Fruit fly (Drosophila melanogaster) whole organism, prepupa: ENCODE data around the gene S-Lap1.

Experiments used
- Blimp-1 ChIP-seq: fragments of 200-800 bp; sonication (Bioruptor generic); optimal IDR thresholded peaks from 3 replicates; lab custom pipeline; 2017; ENCODE audit warnings: missing biosample characterization, missing genetic modification characterization, mild to moderate bottlenecking, moderate library complexity, missing genetic modification reagents
- CG10669 ChIP-seq: fragments of 200-800 bp; sonication (Bioruptor generic); optimal IDR thresholded peaks from 3 replicates; lab custom pipeline; 2018; ENCODE audit warnings: missing biosample characterization, mild to moderate bottlenecking, missing genetic modification characterization, moderate library complexity
- CG11762 ChIP-seq: fragments of 200-800 bp; sonication (Bioruptor generic); optimal IDR thresholded peaks from 3 replicates; lab custom pipeline; 2016; ENCODE audit warnings: missing biosample characterization, missing genetic modification characterization; ENCODE audit not compliant: insufficient read depth
- CG1621 ChIP-seq: fragments of 200-800 bp; sonication (Bioruptor generic); optimal IDR thresholded peaks from 3 replicates; lab custom pipeline; 2018; ENCODE audit warnings: missing biosample characterization, mild to moderate bottlenecking, missing genetic modification characterization
- CG16779 ChIP-seq: fragments of 200-800 bp; sonication (Bioruptor generic); optimal IDR thresholded peaks from 3 replicates; lab custom pipeline; 2017; ENCODE audit warnings: missing biosample characterization, mild to moderate bottlenecking, missing genetic modification characterization
- CG3032 ChIP-seq: fragments of 200-800 bp; optimal IDR thresholded peaks from 2 replicates; lab custom pipeline; 2019; ENCODE audit warnings: missing biosample characterization, mild to moderate bottlenecking, missing genetic modification characterization, moderate library complexity
- CG31627 ChIP-seq: fragments of 200-800 bp; sonication (Bioruptor generic); optimal IDR thresholded peaks from 3 replicates; lab custom pipeline; 2016; ENCODE audit warnings: missing biosample characterization, missing genetic modification characterization
- CG32006 ChIP-seq: fragments of 200-800 bp; sonication (Bioruptor generic); optimal IDR thresholded peaks from 3 replicates; lab custom pipeline; 2017; ENCODE audit warnings: missing biosample characterization, mild to moderate bottlenecking, missing genetic modification characterization
- CG34406 ChIP-seq: fragments of 200-800 bp; sonication (Bioruptor generic); optimal IDR thresholded peaks from 3 replicates; lab custom pipeline; 2016; ENCODE audit warnings: missing biosample characterization, missing genetic modification characterization
- CG3919 ChIP-seq: fragments of 200-800 bp; sonication (Bioruptor generic); optimal IDR thresholded peaks from 3 replicates; lab custom pipeline; 2016; ENCODE audit warnings: missing biosample characterization, missing genetic modification characterization
- CG4318 ChIP-seq: fragments of 200-800 bp; sonication (Bioruptor generic); optimal IDR thresholded peaks from 3 replicates; lab custom pipeline; 2017; ENCODE audit warnings: missing biosample characterization, mild to moderate bottlenecking, missing genetic modification characterization
- CG6163 ChIP-seq: fragments of 200-800 bp; sonication (Bioruptor generic); IDR thresholded peaks from 3 replicates; pipeline ENCODE4 v1.3.6; 2022; ENCODE audit warnings: missing biosample characterization, missing genetic modification characterization
- CG6792 ChIP-seq: fragments of 200-800 bp; sonication (Bioruptor generic); optimal IDR thresholded peaks from 3 replicates; lab custom pipeline; 2016; ENCODE audit warnings: missing biosample characterization, missing genetic modification characterization
- CG6808 ChIP-seq: fragments of 200-800 bp; sonication (Bioruptor generic); optimal IDR thresholded peaks from 3 replicates; lab custom pipeline; 2017; ENCODE audit warnings: missing biosample characterization, missing genetic modification characterization, mild to moderate bottlenecking, moderate library complexity, missing genetic modification reagents
- CG7368 ChIP-seq: fragments of 200-800 bp; sonication (Bioruptor generic); optimal IDR thresholded peaks from 3 replicates; lab custom pipeline; 2016; ENCODE audit warnings: missing biosample characterization, missing genetic modification characterization
- CG8119 ChIP-seq: fragments of 200-800 bp; sonication (Bioruptor generic); IDR thresholded peaks from 3 replicates; pipeline ENCODE4 v1.3.6; 2022; ENCODE audit warnings: missing biosample characterization, missing genetic modification characterization
- CG8319 ChIP-seq: fragments of 200-800 bp; sonication (Bioruptor generic); optimal IDR thresholded peaks from 3 replicates; lab custom pipeline; 2016; ENCODE audit warnings: missing biosample characterization, missing genetic modification characterization
- CG8632 ChIP-seq: fragments of 200-800 bp; sonication (Bioruptor generic); optimal IDR thresholded peaks from 3 replicates; lab custom pipeline; 2016; ENCODE audit warnings: missing biosample characterization, missing genetic modification characterization
- CG9139 ChIP-seq: fragments of 200-800 bp; sonication (Bioruptor generic); optimal IDR thresholded peaks from 3 replicates; lab custom pipeline; 2017; ENCODE audit warnings: missing biosample characterization, mild to moderate bottlenecking, missing genetic modification characterization
- Eip78C ChIP-seq: fragments of 200-800 bp; sonication (Bioruptor generic); peaks from one replicate; lab custom pipeline; 2016; ENCODE audit warnings: missing biosample characterization, missing genetic modification characterization
- Eip93F ChIP-seq: fragments of 200-800 bp; sonication (Bioruptor generic); optimal IDR thresholded peaks from 2 replicates; lab custom pipeline; 2016; ENCODE audit warnings: missing biosample characterization, mild to moderate bottlenecking, missing genetic modification characterization
- Ets21C ChIP-seq: fragments of 200-800 bp; sonication (Bioruptor generic); optimal IDR thresholded peaks from 3 replicates; lab custom pipeline; 2016; ENCODE audit warnings: missing biosample characterization, missing genetic modification characterization
- Ets96B ChIP-seq: fragments of 200-800 bp; optimal IDR thresholded peaks from 2 replicates; lab custom pipeline; 2019; ENCODE audit warnings: missing biosample characterization, mild to moderate bottlenecking, missing genetic modification characterization, moderate library complexity
- Gug ChIP-seq: fragments of 200-800 bp; sonication (Bioruptor generic); IDR thresholded peaks from 2 replicates; pipeline ENCODE4 v1.3.6; 2022; ENCODE audit warnings: missing biosample characterization, missing genetic modification characterization
- Hr38 ChIP-seq: sonication (Bioruptor generic); optimal IDR thresholded peaks from 2 replicates; lab custom pipeline; 2016; ENCODE audit warnings: missing biosample characterization, missing genetic modification characterization
- Lpt ChIP-seq: fragments of 200-800 bp; sonication (Bioruptor generic); optimal IDR thresholded peaks from 3 replicates; lab custom pipeline; 2016; ENCODE audit warnings: missing biosample characterization, missing genetic modification characterization
- OdsH ChIP-seq: fragments of 200-800 bp; sonication (Bioruptor generic); optimal IDR thresholded peaks from 3 replicates; lab custom pipeline; 2016; ENCODE audit warnings: missing biosample characterization, missing genetic modification characterization
- Sox102F ChIP-seq: fragments of 200-800 bp; sonication (Bioruptor generic); optimal IDR thresholded peaks from 2 replicates; lab custom pipeline; 2016; ENCODE audit warnings: missing biosample characterization, mild to moderate bottlenecking, missing genetic modification characterization
- Sox14 ChIP-seq: fragments of 200-800 bp; sonication (Bioruptor generic); optimal IDR thresholded peaks from 3 replicates; lab custom pipeline; 2016; ENCODE audit warnings: missing biosample characterization, missing genetic modification characterization
- Sox15 ChIP-seq: fragments of 200-800 bp; sonication (Bioruptor generic); optimal IDR thresholded peaks from 3 replicates; lab custom pipeline; 2016; ENCODE audit warnings: missing biosample characterization, missing genetic modification characterization
- achi ChIP-seq: fragments of 200-800 bp; sonication (Bioruptor generic); optimal IDR thresholded peaks from 3 replicates; lab custom pipeline; 2016; ENCODE audit warnings: missing biosample characterization, missing genetic modification characterization
- acj6 ChIP-seq: fragments of 200-800 bp; sonication (Bioruptor generic); optimal IDR thresholded peaks from 3 replicates; lab custom pipeline; 2016; ENCODE audit warnings: missing biosample characterization, missing genetic modification characterization
- cyc ChIP-seq: fragments of 200-800 bp; sonication (Bioruptor generic); optimal IDR thresholded peaks from 3 replicates; lab custom pipeline; 2016; ENCODE audit warnings: missing biosample characterization, missing genetic modification characterization
- dac ChIP-seq: fragments of 200-800 bp; sonication (Bioruptor generic); optimal IDR thresholded peaks from 2 replicates; lab custom pipeline; 2017; ENCODE audit warnings: missing biosample characterization, mild to moderate bottlenecking, missing genetic modification characterization
- dsx ChIP-seq: fragments of 200-800 bp; optimal IDR thresholded peaks from 3 replicates; lab custom pipeline; 2019; ENCODE audit warnings: missing biosample characterization, mild to moderate bottlenecking, missing genetic modification characterization, moderate library complexity; ENCODE audit not compliant: poor library complexity, severe bottlenecking
- eg ChIP-seq: fragments of 200-800 bp; sonication (Bioruptor generic); IDR thresholded peaks from 3 replicates; pipeline ENCODE4 v1.3.6; 2022; ENCODE audit warnings: missing biosample characterization, missing genetic modification characterization
- esn ChIP-seq: fragments of 200-800 bp; sonication (Bioruptor generic); optimal IDR thresholded peaks from 2 replicates; lab custom pipeline; 2016; ENCODE audit warnings: missing biosample characterization, mild to moderate bottlenecking, missing genetic modification characterization, moderate library complexity
- fd59A ChIP-seq: fragments of 200-800 bp; sonication (Bioruptor generic); optimal IDR thresholded peaks from 2 replicates; lab custom pipeline; 2017; ENCODE audit warnings: missing biosample characterization, mild to moderate bottlenecking, missing genetic modification characterization, missing genetic modification reagents
- fd85E ChIP-seq: fragments of 200-800 bp; sonication (Bioruptor generic); optimal IDR thresholded peaks from 3 replicates; lab custom pipeline; 2016; ENCODE audit warnings: missing biosample characterization, missing genetic modification characterization
- pdm3 ChIP-seq: fragments of 200-800 bp; sonication (Bioruptor generic); optimal IDR thresholded peaks from 3 replicates; lab custom pipeline; 2016; ENCODE audit warnings: missing biosample characterization, missing genetic modification characterization
- ss ChIP-seq, 2 experiments: fragments of 200-800 bp; sonication (Bioruptor generic); optimal IDR thresholded peaks; 2 replicates in 1 of 2; 3 replicates in 1 of 2; lab custom pipeline; 2017 to 2018; ENCODE audit warnings: mild to moderate bottlenecking in 2 of 2, missing biosample characterization in 2 of 2, missing genetic modification characterization in 2 of 2, moderate library complexity in 1 of 2
- svp ChIP-seq: fragments of 200-800 bp; sonication (Bioruptor generic); peaks from one replicate; lab custom pipeline; 2016; ENCODE audit warnings: missing biosample characterization, missing genetic modification characterization
- topi ChIP-seq: fragments of 200-800 bp; sonication (Bioruptor generic); optimal IDR thresholded peaks from 3 replicates; lab custom pipeline; 2016; ENCODE audit warnings: missing biosample characterization, missing genetic modification characterization
- vri ChIP-seq: fragments of 200-800 bp; sonication (Bioruptor generic); optimal IDR thresholded peaks from 3 replicates; lab custom pipeline; 2016; ENCODE audit warnings: missing biosample characterization, mild to moderate bottlenecking, missing genetic modification characterization

Gene S-Lap1

DNA sequence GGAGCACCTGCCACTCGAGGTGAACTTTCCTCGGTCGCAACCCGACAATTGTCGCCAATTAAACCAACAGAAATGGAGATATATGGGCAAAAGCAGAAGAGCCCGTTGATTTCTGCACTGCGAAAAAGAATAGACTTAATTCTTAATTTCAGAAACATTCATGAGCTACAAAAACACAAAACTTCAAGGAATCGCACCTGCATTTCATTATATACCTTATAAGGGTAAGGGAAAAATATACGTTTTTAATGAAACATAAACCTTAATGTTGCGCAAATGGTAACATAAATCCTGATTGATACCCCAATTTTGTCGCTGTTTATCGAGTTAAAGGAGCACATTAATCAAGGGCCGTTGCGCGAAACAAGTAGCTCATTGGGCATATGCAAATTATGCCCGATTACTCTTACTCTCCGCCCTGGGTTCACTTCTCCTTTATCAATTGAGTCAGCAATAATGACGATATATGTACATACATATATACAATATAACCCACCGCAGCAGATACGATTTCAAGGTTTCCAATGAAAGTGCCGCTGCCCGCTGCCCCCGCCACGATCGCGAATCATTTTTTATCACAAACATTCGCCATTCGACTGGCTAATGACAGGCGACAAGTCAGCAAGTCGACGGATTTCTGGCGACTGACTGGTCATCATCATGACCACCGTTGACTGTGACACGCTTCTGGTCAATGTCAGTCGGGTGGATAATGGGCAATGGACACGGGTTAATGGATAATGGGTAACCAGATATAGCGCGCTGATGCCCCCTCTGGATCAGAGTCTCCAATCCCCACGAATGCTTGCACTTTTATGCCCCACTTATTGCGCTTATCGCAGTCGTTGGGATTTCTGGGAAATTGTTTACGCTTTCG is 45.0 kb downstream of the S-Lap1 start (continued):
- TF ChIP-seq dsx (GFP tag; lab: Kevin White, UChicago) = peak; percentile 30
- TF ChIP-seq CG11762 (GFP tag; lab: Kevin White, UChicago) = peak; percentile 1
- TF ChIP-seq achi (GFP tag; lab: Kevin White, UChicago) = peak; percentile 36
- peak; percentile 42 for TF ChIP-seq CG8632
- TF ChIP-seq fd85E (GFP tag; lab: Kevin White, UChicago) = no peak
- no peak for TF ChIP-seq Blimp-1 (GFP tag; lab: Kevin White, UChicago)
- no peak for TF ChIP-seq CG16779 (tag; lab: Kevin White, UChicago)
- no peak for TF ChIP-seq Sox14 (GFP tag; lab: Kevin White, UChicago)
- no peak for TF ChIP-seq Gug (GFP tag; lab: Robert Waterston, UW)
- peak; percentile 28 for TF ChIP-seq CG10669 (GFP tag; lab: Kevin White, UChicago)
- peak; percentile 21 for TF ChIP-seq CG1621
- TF ChIP-seq acj6 = peak; percentile 19
- TF ChIP-seq fd59A = no peak
- no peak for TF ChIP-seq Ets21C (GFP tag; lab: Kevin White, UChicago)
- TF ChIP-seq esn (GFP tag; lab: Kevin White, UChicago) = peak; percentile 29
- peak; percentile 39 for TF ChIP-seq CG34406
- TF ChIP-seq topi (GFP tag; lab: Kevin White, UChicago) = peak; percentile 14
- TF ChIP-seq CG3032 (tag; lab: Kevin White, UChicago) = peak; percentile 45
- no peak for TF ChIP-seq CG6163 (GFP tag; lab: Robert Waterston, UW)
- TF ChIP-seq CG7368 = no peak
- peak; percentile 38 for TF ChIP-seq CG6792
- TF ChIP-seq Sox102F (GFP tag; lab: Kevin White, UChicago) = peak; percentile 19
- TF ChIP-seq, all 60 proteins: peak for 29

DNA sequence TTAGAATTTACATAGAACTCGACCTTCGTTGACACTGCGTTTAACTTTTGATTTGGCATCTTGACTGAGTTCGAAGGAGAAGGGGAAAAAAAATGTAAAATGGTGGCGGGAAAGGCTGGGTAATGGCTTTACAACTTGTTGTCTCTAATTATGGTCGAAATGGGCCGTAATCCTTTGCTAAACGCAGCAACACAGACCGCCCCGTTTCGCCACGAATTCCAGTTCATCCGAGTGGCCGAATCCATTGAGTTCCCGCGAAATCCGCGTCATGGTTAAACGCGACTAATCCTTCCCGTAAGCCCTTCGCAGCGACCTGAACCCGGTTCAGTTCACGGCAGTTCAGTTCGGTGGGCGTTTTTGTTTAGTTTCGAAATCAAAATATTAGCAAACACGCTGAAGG is 49.1 kb downstream of the S-Lap1 start:
- TF ChIP-seq dac = no peak
- no peak for TF ChIP-seq Hr38 (GFP tag; lab: Kevin White, UChicago)
- no peak for TF ChIP-seq ss (GFP tag; optimal IDR thresholded peaks at IDR 0.05; lab: Kevin White, UChicago)
- no peak for TF ChIP-seq CG8319 (GFP tag; lab: Kevin White, UChicago)
- TF ChIP-seq Lpt (GFP tag; lab: Kevin White, UChicago) = no peak
- TF ChIP-seq CG6808 = no peak
- TF ChIP-seq CG32006 = no peak
- TF ChIP-seq CG6792 = no peak
- TF ChIP-seq dsx (GFP tag; lab: Kevin White, UChicago) = no peak
- no peak for TF ChIP-seq CG4318 (GFP tag; lab: Kevin White, UChicago)

dm6 chr3L:8667809-8668593 is 51.0 kb downstream of the S-Lap1 start:
- peak; percentile 92 for TF ChIP-seq CG8632
- TF ChIP-seq CG8319 (GFP tag; lab: Kevin White, UChicago) = peak; percentile 74
- peak; percentile 53 for TF ChIP-seq CG4318 (GFP tag; lab: Kevin White, UChicago)
- peak; percentile 89 for TF ChIP-seq svp (GFP tag; lab: Kevin White, UChicago)
- TF ChIP-seq Sox15 (GFP tag; lab: Kevin White, UChicago) = peak; percentile 71
- no peak for TF ChIP-seq dac
- peak; percentile 65 for TF ChIP-seq CG31627
- peak; percentile 64 for TF ChIP-seq pdm3 (GFP tag; lab: Kevin White, UChicago)
- peak; percentile 91 to 92 for TF ChIP-seq ss (GFP tag; optimal IDR thresholded peaks at IDR 0.05; lab: Kevin White, UChicago)
- TF ChIP-seq Lpt (GFP tag; lab: Kevin White, UChicago) = peak; percentile 73
- TF ChIP-seq fd85E (GFP tag; lab: Kevin White, UChicago) = peak; percentile 52
- peak; percentile 86 for TF ChIP-seq CG8119
- TF ChIP-seq CG3919 = peak; percentile 89
- peak; percentile 80 for TF ChIP-seq Eip93F (GFP tag; lab: Kevin White, UChicago)
- TF ChIP-seq cyc = peak; percentile 60
- peak; percentile 84 for TF ChIP-seq CG9139 (GFP tag; lab: Kevin White, UChicago)
- peak; percentile 75 for TF ChIP-seq CG7368
- peak; percentile 95 for TF ChIP-seq Eip78C (GFP tag; lab: Kevin White, UChicago)
- TF ChIP-seq vri (GFP tag; lab: Kevin White, UChicago) = peak; percentile 78
- peak; percentile 88 for TF ChIP-seq fd59A
- TF ChIP-seq eg (GFP tag; lab: Robert Waterston, UW) = peak; percentile 73
- TF ChIP-seq Ets96B (tag; lab: Kevin White, UChicago) = peak; percentile 94
- TF ChIP-seq OdsH (GFP tag; lab: Kevin White, UChicago) = peak; percentile 87
- peak; percentile 37 for TF ChIP-seq Ets21C (GFP tag; lab: Kevin White, UChicago)
